Fruit fly (Drosophila melanogaster): ENCODE measurements around the gene CG17167.

- TF ChIP-seq ttk (optimal IDR thresholded peaks at IDR 0.05) (no peak), h (optimal IDR thresholded peaks at IDR 0.05) (no peak), insv (optimal IDR thresholded peaks at IDR 0.05) (no peak)
Measured at dm6 chrX:23091289-23091688, 23.2 kb downstream of the CG17167 start.
